Fruit fly (Drosophila melanogaster): ENCODE data around the gene CheB98a.

DNA sequence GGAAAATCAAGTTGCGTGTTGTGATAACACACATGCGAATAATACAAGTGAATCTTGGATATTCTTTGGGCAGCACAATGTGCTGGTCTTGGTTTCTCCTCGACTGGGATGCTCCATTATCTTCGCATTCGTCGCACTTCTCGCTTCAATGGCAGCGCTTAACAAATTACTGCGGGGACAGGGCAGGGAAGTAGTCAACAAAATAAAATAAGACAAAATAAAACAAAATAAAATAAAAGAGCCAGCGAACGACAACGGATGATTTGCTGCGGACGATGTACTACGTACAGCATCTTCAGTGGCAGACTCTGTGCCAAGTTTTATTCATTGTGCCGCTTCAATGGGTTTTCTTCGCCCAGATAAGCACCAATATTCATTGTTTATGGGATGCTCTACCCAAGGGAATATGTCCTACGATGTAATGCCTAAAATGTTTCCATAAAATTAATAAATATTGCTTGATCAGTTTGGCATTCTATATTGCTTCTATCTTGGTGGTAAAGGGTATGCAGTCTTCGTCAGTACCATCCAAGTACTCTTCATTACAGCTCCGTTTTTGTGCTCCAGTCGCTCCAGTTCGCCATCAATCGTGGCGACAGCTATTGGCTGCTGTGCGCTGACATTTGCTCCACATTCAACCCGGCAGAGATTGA is 40.5 kb downstream of the CheB98a start:
- TF ChIP-seq CG5204 (GFP tag; optimal IDR thresholded peaks at IDR 0.05) (no peak), kay (GFP tag; ENCODE audit: borderline replicate concordance) (peak; percentile 26), ovo (GFP tag; optimal IDR thresholded peaks at IDR 0.05) (no peak), Hr96 (GFP tag; optimal IDR thresholded peaks at IDR 0.05) (no peak)
